Fruit fly (Drosophila melanogaster) whole organism, wandering third instar larva: ENCODE data around the gene Acbp2.

Experiments
- CG9705 ChIP-seq: fragments of 200-800 bp; sonication (Bioruptor generic); optimal IDR thresholded peaks from 2 replicates; lab custom pipeline; 2018; ENCODE audit warnings: missing biosample characterization, mild to moderate bottlenecking, missing genetic modification characterization
- dl ChIP-seq, 2 experiments: fragments of 175-275, 200-275 bp in 1 of 2; fragments of 200-275 bp in 1 of 2; sonication (Bioruptor generic); optimal IDR thresholded peaks; lab custom pipeline; 2018; ENCODE audit warnings: mild to moderate bottlenecking in 2 of 2, missing biosample characterization in 2 of 2, missing genetic modification characterization in 2 of 2, moderate library complexity in 2 of 2; ENCODE audit not compliant: partially characterized antibody in 2 of 2, insufficient read depth in 1 of 2
- psq ChIP-seq: fragments of 200-800 bp; sonication (Bioruptor generic); optimal IDR thresholded peaks from 3 replicates; lab custom pipeline; 2017; ENCODE audit warnings: missing biosample characterization, mild to moderate bottlenecking, missing genetic modification characterization, moderate library complexity

DNA sequence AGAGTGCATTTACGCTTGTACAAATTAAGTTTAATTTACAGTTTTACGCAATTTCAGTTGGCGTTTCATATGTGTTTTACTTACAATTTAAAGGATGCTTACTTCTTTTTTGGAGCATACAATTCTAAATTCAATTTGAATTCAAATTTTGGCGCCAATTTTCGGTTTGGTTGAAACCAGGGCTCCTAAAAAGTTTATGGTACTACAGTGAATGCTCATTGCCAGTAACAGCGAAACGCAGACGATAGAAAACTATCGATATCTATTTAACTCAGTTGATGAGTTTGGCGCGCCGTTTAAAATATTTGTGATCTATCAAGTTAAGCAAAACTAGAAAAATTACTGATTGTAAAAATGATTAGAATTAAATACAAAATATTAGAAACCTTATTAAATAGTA lies 37.6 kb upstream of the Acbp2 start:
- no peak for TF ChIP-seq CG9705 (GFP tag; lab: Kevin White, UChicago)
- no peak for TF ChIP-seq dl (GFP tag; optimal IDR thresholded peaks at IDR 0.05; lab: Kevin White, UChicago; ENCODE audit: insufficient read depth in 1 of 2, partially characterized antibody in 2 of 2)
- TF ChIP-seq psq: no peak
